Fruit fly (Drosophila melanogaster) whole organism, embryonic: Measurements from ENCODE around the gene veli.

Source experiments
- CG1024 ChIP-seq: fragments of 200-800 bp; sonication (Bioruptor generic); IDR thresholded peaks from 2 replicates; pipeline ENCODE4 v1.3.6; 2022; ENCODE audit warnings: missing biosample characterization, missing genetic modification characterization
- CG10366 ChIP-seq: fragments of 200-800 bp; sonication (Bioruptor generic); IDR thresholded peaks from 2 replicates; pipeline ENCODE4 v1.3.6; 2022; ENCODE audit warnings: missing biosample characterization, missing genetic modification characterization
- CG11723 ChIP-seq: fragments of 200-800 bp; sonication (Bioruptor generic); optimal IDR thresholded peaks from 2 replicates; lab custom pipeline; 2017; ENCODE audit warnings: missing biosample characterization, mild to moderate bottlenecking, missing genetic modification characterization
- CG16815 ChIP-seq: fragments of 200-800 bp; sonication (Bioruptor generic); optimal IDR thresholded peaks from 3 replicates; lab custom pipeline; 2017; ENCODE audit warnings: missing biosample characterization, mild to moderate bottlenecking, missing genetic modification characterization
- CG17359 ChIP-seq: fragments of 200-800 bp; sonication (Bioruptor generic); optimal IDR thresholded peaks from 3 replicates; lab custom pipeline; 2018; ENCODE audit warnings: missing biosample characterization, mild to moderate bottlenecking, missing genetic modification characterization, moderate library complexity
- CG2678 ChIP-seq: fragments of 200-800 bp; sonication (Bioruptor generic); optimal IDR thresholded peaks from 3 replicates; lab custom pipeline; 2019; ENCODE audit warnings: missing biosample characterization, mild to moderate bottlenecking, missing genetic modification characterization, moderate library complexity
- CG32767 ChIP-seq: fragments of 200-800 bp; sonication (Bioruptor generic); IDR thresholded peaks from 2 replicates; pipeline ENCODE4 v1.3.6; 2022; ENCODE audit warnings: missing biosample characterization, missing genetic modification characterization
- CG4282 ChIP-seq: fragments of 200-800 bp; sonication (Bioruptor generic); optimal IDR thresholded peaks from 2 replicates; lab custom pipeline; 2016; ENCODE audit warnings: missing biosample characterization, missing genetic modification characterization
- CG4360 ChIP-seq: fragments of 200-800 bp; sonication (Bioruptor generic); IDR thresholded peaks from 2 replicates; pipeline ENCODE4 v1.3.6; 2022; ENCODE audit warnings: missing biosample characterization, missing genetic modification characterization
- CG5180 ChIP-seq: fragments of 200-800 bp; sonication (Bioruptor generic); optimal IDR thresholded peaks from 3 replicates; lab custom pipeline; 2017; ENCODE audit warnings: missing biosample characterization, missing genetic modification characterization, mild to moderate bottlenecking, moderate library complexity, missing genetic modification reagents
- CG6654 ChIP-seq: fragments of 200-800 bp; sonication (Bioruptor generic); optimal IDR thresholded peaks from 2 replicates; lab custom pipeline; 2017; ENCODE audit warnings: missing biosample characterization, mild to moderate bottlenecking, missing genetic modification characterization
- CG9609 ChIP-seq: fragments of 200-800 bp; sonication (Bioruptor generic); optimal IDR thresholded peaks from 3 replicates; lab custom pipeline; 2016; ENCODE audit warnings: missing biosample characterization, missing genetic modification characterization
- CG9727 ChIP-seq: fragments of 200-800 bp; sonication (Bioruptor generic); optimal IDR thresholded peaks from 3 replicates; lab custom pipeline; 2017; ENCODE audit warnings: missing biosample characterization, mild to moderate bottlenecking, missing genetic modification characterization
- D19B ChIP-seq: fragments of 200-800 bp; sonication (Bioruptor generic); optimal IDR thresholded peaks from 2 replicates; lab custom pipeline; 2017; ENCODE audit warnings: missing biosample characterization, mild to moderate bottlenecking, missing genetic modification characterization
- Dp ChIP-seq: fragments of 200-800 bp; sonication (Bioruptor generic); optimal IDR thresholded peaks from 2 replicates; lab custom pipeline; 2018; ENCODE audit warnings: missing biosample characterization, mild to moderate bottlenecking, missing genetic modification characterization, moderate library complexity
- HLH4C ChIP-seq: fragments of 200-800 bp; sonication (Bioruptor generic); IDR thresholded peaks from 3 replicates; pipeline ENCODE4 v1.3.6; 2022; ENCODE audit warnings: missing biosample characterization, missing genetic modification characterization; ENCODE audit not compliant: partially characterized antibody
- HLH54F ChIP-seq: fragments of 200-800 bp; sonication (Bioruptor generic); optimal IDR thresholded peaks from 3 replicates; lab custom pipeline; 2016; ENCODE audit warnings: missing biosample characterization, missing genetic modification characterization
- NFAT ChIP-seq: fragments of 200-800 bp; sonication (Bioruptor generic); IDR thresholded peaks from 2 replicates; pipeline ENCODE4 v1.3.6; 2022; ENCODE audit warnings: missing biosample characterization, missing genetic modification characterization
- Pdp1 ChIP-seq, 2 experiments: fragments of 200-800 bp; sonication (Bioruptor generic); optimal IDR thresholded peaks; 3 replicates each; lab custom pipeline; 2016; ENCODE audit warnings: missing biosample characterization in 2 of 2, missing genetic modification characterization in 2 of 2, mild to moderate bottlenecking in 1 of 2, moderate library complexity in 1 of 2
- Side ChIP-seq: fragments of 200-800 bp; sonication (Bioruptor generic); optimal IDR thresholded peaks from 2 replicates; lab custom pipeline; 2016; ENCODE audit warnings: missing biosample characterization, missing genetic modification characterization
- Sry-δ ChIP-seq: fragments of 200-800 bp; sonication (Bioruptor generic); optimal IDR thresholded peaks from 2 replicates; lab custom pipeline; 2016; ENCODE audit warnings: missing biosample characterization, missing genetic modification characterization
- Stat92E ChIP-seq, 3 experiments: fragments of >200 bp in 2 of 3; fragments of 200-800 bp in 1 of 3; sonication (Bioruptor generic) in 1 of 3; optimal IDR thresholded peaks; 2 replicates each; lab custom pipeline; 2017 to 2019; ENCODE audit warnings: missing biosample characterization in 3 of 3, missing genetic modification characterization in 3 of 3, mild to moderate bottlenecking in 1 of 3, moderate library complexity in 1 of 3
- Tbp ChIP-seq: fragments of >200 bp; optimal IDR thresholded peaks from 2 replicates; lab custom pipeline; 2018; ENCODE audit warnings: missing biosample characterization, missing genetic modification characterization
- Usf ChIP-seq: fragments of 200-800 bp; sonication (Bioruptor generic); optimal IDR thresholded peaks from 2 replicates; lab custom pipeline; 2017; ENCODE audit warnings: missing genotype, missing biosample characterization, missing genetic modification characterization
- Xbp1 ChIP-seq: fragments of 200-800 bp; sonication (Bioruptor generic); optimal IDR thresholded peaks from 3 replicates; lab custom pipeline; 2016; ENCODE audit warnings: missing biosample characterization, mild to moderate bottlenecking, missing genetic modification characterization
- YL-1 ChIP-seq: fragments of 200-800 bp; sonication (Bioruptor generic); optimal IDR thresholded peaks from 3 replicates; lab custom pipeline; 2017; ENCODE audit warnings: missing biosample characterization, mild to moderate bottlenecking, missing genetic modification characterization
- ash1 ChIP-seq: fragments of 200-800 bp; sonication (Bioruptor generic); optimal IDR thresholded peaks from 2 replicates; lab custom pipeline; 2018; ENCODE audit warnings: missing biosample characterization, mild to moderate bottlenecking, missing genetic modification characterization
- bsh ChIP-seq, 2 experiments: fragments of 200-800 bp; sonication (Bioruptor generic); optimal IDR thresholded peaks; 2 replicates each; lab custom pipeline; 2017 to 2018; ENCODE audit warnings: mild to moderate bottlenecking in 2 of 2, missing biosample characterization in 2 of 2, missing genetic modification characterization in 2 of 2, moderate library complexity in 1 of 2
- cato ChIP-seq: fragments of 200-800 bp; sonication (Bioruptor generic); optimal IDR thresholded peaks from 2 replicates; lab custom pipeline; 2016; ENCODE audit warnings: missing biosample characterization, missing genetic modification characterization, borderline replicate concordance
- eve ChIP-seq, 2 experiments: fragments of >200 bp; optimal IDR thresholded peaks; 2 replicates each; lab custom pipeline; 2017; ENCODE audit warnings: missing biosample characterization in 2 of 2, missing genetic modification characterization in 2 of 2
- gcm ChIP-seq: fragments of 200-800 bp; sonication (Bioruptor generic); optimal IDR thresholded peaks from 2 replicates; lab custom pipeline; 2019; ENCODE audit warnings: missing biosample characterization, mild to moderate bottlenecking, missing genetic modification characterization, moderate library complexity
- gcm2 ChIP-seq: fragments of 200-800 bp; sonication (Bioruptor generic); optimal IDR thresholded peaks from 2 replicates; lab custom pipeline; 2016; ENCODE audit warnings: missing biosample characterization, missing genetic modification characterization
- jigr1 ChIP-seq: fragments of 200-800 bp; sonication (Bioruptor generic); IDR thresholded peaks from 3 replicates; pipeline ENCODE4 v1.3.6; 2022; ENCODE audit warnings: missing biosample characterization, missing genetic modification characterization
- ken ChIP-seq: fragments of 200-800 bp; sonication (Bioruptor generic); IDR thresholded peaks from 3 replicates; pipeline ENCODE4 v1.3.6; 2022; ENCODE audit warnings: missing biosample characterization, missing genetic modification characterization
- lmd ChIP-seq: fragments of 200-800 bp; sonication (Bioruptor generic); IDR thresholded peaks from 2 replicates; pipeline ENCODE4 v1.3.6; 2022; ENCODE audit warnings: missing biosample characterization, missing genetic modification characterization
- nerfin-2 ChIP-seq: fragments of 200-800 bp; sonication (Bioruptor generic); IDR thresholded peaks from 2 replicates; pipeline ENCODE4 v1.3.6; 2022; ENCODE audit warnings: missing biosample characterization, missing genetic modification characterization; ENCODE audit not compliant: partially characterized antibody
- pb ChIP-seq: fragments of 200-800 bp; sonication (Bioruptor generic); optimal IDR thresholded peaks from 3 replicates; lab custom pipeline; 2016; ENCODE audit warnings: missing biosample characterization, missing genetic modification characterization
- pho ChIP-seq: fragments of 200-800 bp; sonication (Bioruptor generic); optimal IDR thresholded peaks from 2 replicates; lab custom pipeline; 2016; ENCODE audit warnings: missing biosample characterization, missing genetic modification characterization
- prd ChIP-seq, 3 experiments: fragments of >200 bp in 2 of 3; fragments of 200-800 bp in 1 of 3; sonication (Bioruptor generic) in 1 of 3; optimal IDR thresholded peaks in 2 of 3; IDR thresholded peaks in 1 of 3; 2 replicates in 2 of 3; 3 replicates in 1 of 3; pipeline versions ENCODE4 v1.3.6 to Lab custom; 2017 to 2022; ENCODE audit warnings: missing biosample characterization in 1 of 3, missing genetic modification characterization in 1 of 3
- seq ChIP-seq: fragments of 200-800 bp; sonication (Bioruptor generic); IDR thresholded peaks from 2 replicates; pipeline ENCODE4 v1.3.6; 2022; ENCODE audit warnings: missing biosample characterization, missing genetic modification characterization
- sisA ChIP-seq: fragments of 200-800 bp; sonication (Bioruptor generic); IDR thresholded peaks from 2 replicates; pipeline ENCODE4 v1.3.6; 2022; ENCODE audit warnings: missing biosample characterization, missing genetic modification characterization
- so ChIP-seq: fragments of 200-800 bp; sonication (Bioruptor generic); IDR thresholded peaks from 3 replicates; pipeline ENCODE4 v1.3.6; 2022; ENCODE audit warnings: missing biosample characterization, missing genetic modification characterization
- sr ChIP-seq: fragments of 200-800 bp; sonication (Bioruptor generic); IDR thresholded peaks from 3 replicates; pipeline ENCODE4 v1.3.6; 2022; ENCODE audit warnings: missing biosample characterization, missing genetic modification characterization
- tio ChIP-seq: fragments of 200-800 bp; sonication (Bioruptor generic); optimal IDR thresholded peaks from 2 replicates; lab custom pipeline; 2017; ENCODE audit warnings: missing biosample characterization, missing genetic modification characterization, inconsistent platforms
- tll ChIP-seq, 2 experiments: fragments of 200-800 bp in 1 of 2; fragments of >200 bp in 1 of 2; sonication (Bioruptor generic) in 1 of 2; optimal IDR thresholded peaks; 2 replicates each; lab custom pipeline; 2017 to 2019; ENCODE audit warnings: missing biosample characterization in 2 of 2, missing genetic modification characterization in 2 of 2, mild to moderate bottlenecking in 1 of 2, moderate library complexity in 1 of 2
- trem ChIP-seq: fragments of 200-800 bp; optimal IDR thresholded peaks from 3 replicates; lab custom pipeline; 2019; ENCODE audit warnings: missing biosample characterization, mild to moderate bottlenecking, missing genetic modification characterization, moderate library complexity
- tup ChIP-seq: fragments of 200-800 bp; sonication (Bioruptor generic); optimal IDR thresholded peaks from 2 replicates; lab custom pipeline; 2016; ENCODE audit warnings: missing biosample characterization, mild to moderate bottlenecking, missing genetic modification characterization, moderate library complexity
- tx ChIP-seq: fragments of 200-800 bp; sonication (Bioruptor generic); optimal IDR thresholded peaks from 2 replicates; lab custom pipeline; 2016; ENCODE audit warnings: missing biosample characterization, missing genetic modification characterization
- zen2 ChIP-seq: fragments of 200-800 bp; sonication (Bioruptor generic); IDR thresholded peaks from 3 replicates; pipeline ENCODE4 v1.3.6; 2022; ENCODE audit warnings: missing biosample characterization, missing genetic modification characterization; ENCODE audit not compliant: partially characterized antibody

Gene veli

dm6 chr3R:25054451-25055188 is 10.8 kb downstream of the veli start, which contains the start of gene CG31109 (continued):
- peak; percentile 2 for TF ChIP-seq CG17359 (tag; lab: Kevin White, UChicago)
- no peak for TF ChIP-seq CG9609 (GFP tag; lab: Kevin White, UChicago)
- TF ChIP-seq CG5180 = no peak
- peak; percentile 24 for TF ChIP-seq CG2678 (tag; lab: Kevin White, UChicago)
- no peak for TF ChIP-seq pb (GFP tag; lab: Kevin White, UChicago)
- no peak for TF ChIP-seq NFAT (GFP tag; lab: Robert Waterston, UW)
- TF ChIP-seq HLH4C (GFP tag; lab: Robert Waterston, UW) = peak; percentile 40; the same call in 1 of the 3 replicates
- peak in 1 of 2 experiments; percentile 56 for TF ChIP-seq eve (GFP tag; optimal IDR thresholded peaks at IDR 0.05; lab: Kevin White, UChicago)
- TF ChIP-seq sisA (GFP tag; lab: Robert Waterston, UW) = no peak
- no peak for TF ChIP-seq tio (GFP tag; lab: Kevin White, UChicago)
- no peak for TF ChIP-seq HLH54F (GFP tag; lab: Kevin White, UChicago)
- no peak for TF ChIP-seq Usf
- no peak for TF ChIP-seq tx (GFP tag; lab: Kevin White, UChicago)
- no peak for TF ChIP-seq lmd
- TF ChIP-seq cato = no peak
- no peak for TF ChIP-seq Side
- no peak for TF ChIP-seq sr (GFP tag; lab: Robert Waterston, UW)
- no peak for TF ChIP-seq bsh (GFP tag; optimal IDR thresholded peaks at IDR 0.05; lab: Kevin White, UChicago)
- TF ChIP-seq D19B (GFP tag; lab: Kevin White, UChicago) = no peak
- TF ChIP-seq CG16815 (GFP tag; lab: Kevin White, UChicago) = no peak
- TF ChIP-seq Dp (GFP tag; lab: Kevin White, UChicago) = peak; percentile 73
- TF ChIP-seq CG32767 (GFP tag; lab: Robert Waterston, UW) = 0 out of 2 replicates have a peak, but pooled peaks have one; percentile 23
- TF ChIP-seq CG6654 = no peak
- TF ChIP-seq trem (tag; lab: Kevin White, UChicago) = peak; percentile 80
- no peak for TF ChIP-seq tup (GFP tag; lab: Kevin White, UChicago)
- no peak for TF ChIP-seq CG4282 (GFP tag; lab: Kevin White, UChicago)
- TF ChIP-seq gcm = no peak
- TF ChIP-seq gcm2 (GFP tag; lab: Kevin White, UChicago) = no peak
- TF ChIP-seq ken = no peak
- no peak for TF ChIP-seq Stat92E (GFP tag; optimal IDR thresholded peaks at IDR 0.05; lab: Kevin White, UChicago)
- no peak for TF ChIP-seq ash1 (GFP tag; lab: Kevin White, UChicago)
- peak; percentile 2 for TF ChIP-seq CG9727 (GFP tag; lab: Kevin White, UChicago)
- TF ChIP-seq Sry-δ (GFP tag; lab: Kevin White, UChicago) = peak; percentile 69
- no peak for TF ChIP-seq jigr1 (GFP tag; lab: Robert Waterston, UW)
- TF ChIP-seq CG4360 (GFP tag; lab: Robert Waterston, UW) = no peak
- TF ChIP-seq nerfin-2 (GFP tag; lab: Robert Waterston, UW) = no peak
- TF ChIP-seq so (GFP tag; lab: Robert Waterston, UW) = no peak
- TF ChIP-seq CG11723 (GFP tag; lab: Kevin White, UChicago) = no peak
- TF ChIP-seq zen2 (GFP tag; lab: Robert Waterston, UW) = no peak
- TF ChIP-seq Tbp (GFP tag; lab: Kevin White, UChicago) = no peak
- TF ChIP-seq YL-1 (GFP tag; lab: Kevin White, UChicago) = peak; percentile 54
- TF ChIP-seq pho = no peak
- TF ChIP-seq CG1024 (GFP tag; lab: Robert Waterston, UW) = no peak
- TF ChIP-seq prd (optimal IDR thresholded peaks at IDR 0.05; lab: Kevin White, UChicago) = no peak
- no peak for TF ChIP-seq prd (GFP tag; IDR thresholded peaks at IDR 0.05; lab: Robert Waterston, UW)
- no peak for TF ChIP-seq tll (GFP tag; optimal IDR thresholded peaks at IDR 0.05; lab: Kevin White, UChicago)
- TF ChIP-seq Pdp1 (GFP tag; optimal IDR thresholded peaks at IDR 0.05; lab: Kevin White, UChicago) = peak in 1 of 2 experiments; percentile 26
- TF ChIP-seq seq (GFP tag; lab: Robert Waterston, UW) = no peak
- TF ChIP-seq Xbp1 (GFP tag; lab: Kevin White, UChicago) = peak; percentile 20
- TF ChIP-seq CG10366 (GFP tag; lab: Robert Waterston, UW) = no peak
